Fruit fly (Drosophila melanogaster) whole organism, pupa: ENCODE measurements around the gene CG2983.

Experiments
- CG10348 ChIP-seq: fragments of 200-800 bp; sonication (Bioruptor generic); IDR thresholded peaks from 2 replicates; pipeline ENCODE4 v1.3.6; 2022; ENCODE audit warnings: missing biosample characterization, missing genetic modification characterization
- CG12605 ChIP-seq: fragments of 200-800 bp; sonication (Bioruptor generic); IDR thresholded peaks from 2 replicates; pipeline ENCODE4 v1.3.6; 2022; ENCODE audit warnings: missing biosample characterization, missing genetic modification characterization
- CG13204 ChIP-seq: fragments of 200-800 bp; sonication (Bioruptor generic); optimal IDR thresholded peaks from 2 replicates; lab custom pipeline; 2018; ENCODE audit warnings: missing biosample characterization, mild to moderate bottlenecking, missing genetic modification characterization, moderate library complexity
- CG14655 ChIP-seq: fragments of 200-800 bp; sonication (Bioruptor generic); optimal IDR thresholded peaks from 3 replicates; lab custom pipeline; 2017; ENCODE audit warnings: mild to moderate bottlenecking, missing biosample characterization, missing genetic modification reagents, missing genetic modification characterization
- CG15710 ChIP-seq: fragments of 200-800 bp; sonication (Bioruptor generic); optimal IDR thresholded peaks from 2 replicates; lab custom pipeline; 2018; ENCODE audit warnings: missing biosample characterization, mild to moderate bottlenecking, missing genetic modification characterization, moderate library complexity
- CG17806 ChIP-seq: fragments of 200-800 bp; sonication (Bioruptor generic); optimal IDR thresholded peaks from 2 replicates; lab custom pipeline; 2018; ENCODE audit warnings: missing biosample characterization, mild to moderate bottlenecking, missing genetic modification characterization, moderate library complexity
- CG32121 ChIP-seq: fragments of 200-800 bp; sonication (Bioruptor generic); IDR thresholded peaks from 2 replicates; pipeline ENCODE4 v1.3.6; 2022; ENCODE audit warnings: missing biosample characterization, missing genetic modification characterization
- CG34367 ChIP-seq: fragments of 200-800 bp; sonication (Bioruptor generic); optimal IDR thresholded peaks from 2 replicates; lab custom pipeline; 2018; ENCODE audit warnings: missing biosample characterization, mild to moderate bottlenecking, missing genetic modification characterization
- CG4496 ChIP-seq: fragments of 200-800 bp; sonication (Bioruptor generic); IDR thresholded peaks from 3 replicates; pipeline ENCODE4 v1.3.6; 2022; ENCODE audit warnings: missing biosample characterization, missing genetic modification characterization
- CG8159 ChIP-seq: fragments of 200-800 bp; sonication (Bioruptor generic); optimal IDR thresholded peaks from 3 replicates; lab custom pipeline; 2018; ENCODE audit warnings: missing biosample characterization, mild to moderate bottlenecking, missing genetic modification characterization, moderate library complexity
- CG8301 ChIP-seq: fragments of 200-800 bp; sonication (Bioruptor generic); optimal IDR thresholded peaks from 2 replicates; lab custom pipeline; 2018; ENCODE audit warnings: missing biosample characterization, mild to moderate bottlenecking, missing genetic modification characterization
- CG9948 ChIP-seq: fragments of 200-800 bp; sonication (Bioruptor generic); optimal IDR thresholded peaks from 2 replicates; lab custom pipeline; 2018; ENCODE audit warnings: missing biosample characterization, mild to moderate bottlenecking, missing genetic modification characterization, moderate library complexity
- D1 ChIP-seq: fragments of 200-800 bp; sonication (Bioruptor generic); optimal IDR thresholded peaks from 2 replicates; lab custom pipeline; 2018; ENCODE audit warnings: missing biosample characterization, mild to moderate bottlenecking, missing genetic modification characterization, moderate library complexity
- EcR ChIP-seq: fragments of 200-800 bp; sonication (Bioruptor generic); optimal IDR thresholded peaks from 3 replicates; lab custom pipeline; 2019; ENCODE audit warnings: missing biosample characterization, missing genetic modification characterization, mild to moderate bottlenecking, moderate library complexity, missing genetic modification reagents
- Ets98B ChIP-seq: fragments of 200-800 bp; sonication (Bioruptor generic); IDR thresholded peaks from 2 replicates; pipeline ENCODE4 v1.3.6; 2022; ENCODE audit warnings: missing biosample characterization, missing genetic modification characterization
- Pif1A ChIP-seq: fragments of 200-800 bp; sonication (Bioruptor generic); optimal IDR thresholded peaks from 3 replicates; lab custom pipeline; 2016; ENCODE audit warnings: missing biosample characterization, missing genetic modification characterization
- Pif1B ChIP-seq: fragments of 200-800 bp; sonication (Bioruptor generic); optimal IDR thresholded peaks from 3 replicates; lab custom pipeline; 2016; ENCODE audit warnings: missing biosample characterization, missing genetic modification characterization
- Snoo ChIP-seq: fragments of 200-800 bp; sonication (Bioruptor generic); optimal IDR thresholded peaks from 3 replicates; lab custom pipeline; 2017; ENCODE audit warnings: missing biosample characterization, mild to moderate bottlenecking, missing genetic modification characterization, inconsistent platforms
- fd96Ca ChIP-seq: fragments of 200-800 bp; sonication (Bioruptor generic); IDR thresholded peaks from 3 replicates; pipeline ENCODE4 v1.3.6; 2022; ENCODE audit warnings: missing biosample characterization, missing genetic modification characterization
- gl ChIP-seq: fragments of 200-800 bp; sonication (Bioruptor generic); optimal IDR thresholded peaks from 2 replicates; lab custom pipeline; 2018; ENCODE audit warnings: missing biosample characterization, mild to moderate bottlenecking, missing genetic modification characterization
- rn ChIP-seq: fragments of 200-800 bp; sonication (Bioruptor generic); IDR thresholded peaks from 2 replicates; pipeline ENCODE4 v1.3.6; 2022; ENCODE audit warnings: missing biosample characterization, missing genetic modification characterization

Gene CG2983

dm6 chr2L:2855773-2856615, 8.6 kb downstream of the CG2983 start, which contains the start of the genes CG3104 and RpS21:
Gene CG3104 (minus strand): TSS chr2L:2855778.
Gene RpS21 (plus strand): TSS chr2L:2856070.
- TF ChIP-seq CG34367 (peak; percentile 57), Pif1A (peak; percentile 54), CG10348 (no peak), Pif1B (GFP tag; lab: Kevin White, UChicago) (peak; percentile 9), CG15710 (peak; percentile 53), gl (no peak), Ets98B (GFP tag; lab: Robert Waterston, UW) (peak; percentile 60; the same call in 1 of the 2 replicates), CG8301 (tag; lab: Kevin White, UChicago) (peak; percentile 1), rn (GFP tag; lab: Robert Waterston, UW) (peak; percentile 63), CG12605 (GFP tag; lab: Robert Waterston, UW) (peak; percentile 53; the same call in 1 of the 2 replicates), fd96Ca (GFP tag; lab: Robert Waterston, UW) (peak; percentile 59; the same call in 2 of the 3 replicates), CG9948 (tag; lab: Kevin White, UChicago) (peak; percentile 24), CG13204 (GFP tag; lab: Kevin White, UChicago) (peak; percentile 48), CG17806 (tag; lab: Kevin White, UChicago) (peak; percentile 37), CG32121 (peak; percentile 36; the same call in 1 of the 2 replicates), EcR (no peak), CG14655 (GFP tag; lab: Kevin White, UChicago) (peak; percentile 67), CG8159 (tag; lab: Kevin White, UChicago) (no peak), CG4496 (GFP tag; lab: Robert Waterston, UW) (peak; percentile 84), Snoo (tag; lab: Kevin White, UChicago) (peak; percentile 86), D1 (tag; lab: Kevin White, UChicago) (no peak)

dm6 chr2L:2856960-2857584, 9.6 kb downstream of the CG2983 start, which contains the start of gene CG2991:
Gene CG2991 (plus strand): TSS chr2L:2857164.
- TF ChIP-seq rn (GFP tag; lab: Robert Waterston, UW) (no peak), EcR (peak; percentile 21), D1 (tag; lab: Kevin White, UChicago) (no peak), Pif1A (peak; percentile 15), fd96Ca (GFP tag; lab: Robert Waterston, UW) (no peak), CG9948 (tag; lab: Kevin White, UChicago) (no peak), CG13204 (GFP tag; lab: Kevin White, UChicago) (no peak), CG32121 (no peak), Snoo (tag; lab: Kevin White, UChicago) (no peak), CG10348 (no peak), CG4496 (GFP tag; lab: Robert Waterston, UW) (0 out of 3 replicates have a peak, but pooled peaks have one; percentile 17), CG17806 (tag; lab: Kevin White, UChicago) (no peak), CG8159 (tag; lab: Kevin White, UChicago) (peak; percentile 18), Pif1B (GFP tag; lab: Kevin White, UChicago) (peak; percentile 48), CG12605 (GFP tag; lab: Robert Waterston, UW) (no peak), CG8301 (tag; lab: Kevin White, UChicago) (no peak), CG15710 (no peak), Ets98B (GFP tag; lab: Robert Waterston, UW) (peak; percentile 11; the same call in 1 of the 2 replicates), CG14655 (GFP tag; lab: Kevin White, UChicago) (no peak)

- TF ChIP-seq Pif1A (peak; percentile 28), CG9948 (tag; lab: Kevin White, UChicago) (peak; percentile 55), EcR (peak; percentile 10), CG10348 (no peak), CG8301 (tag; lab: Kevin White, UChicago) (peak; percentile 80), CG4496 (GFP tag; lab: Robert Waterston, UW) (peak; percentile 83), Snoo (tag; lab: Kevin White, UChicago) (peak; percentile 63), CG17806 (tag; lab: Kevin White, UChicago) (peak; percentile 48), CG8159 (tag; lab: Kevin White, UChicago) (peak; percentile 56), fd96Ca (GFP tag; lab: Robert Waterston, UW) (peak; percentile 84), rn (GFP tag; lab: Robert Waterston, UW) (peak; percentile 41; the same call in 1 of the 2 replicates), CG34367 (peak; percentile 32), CG15710 (no peak), Ets98B (GFP tag; lab: Robert Waterston, UW) (peak; percentile 84), D1 (tag; lab: Kevin White, UChicago) (no peak), CG13204 (GFP tag; lab: Kevin White, UChicago) (no peak), gl (no peak), CG14655 (GFP tag; lab: Kevin White, UChicago) (peak; percentile 84), CG12605 (GFP tag; lab: Robert Waterston, UW) (peak; percentile 65), Pif1B (GFP tag; lab: Kevin White, UChicago) (peak; percentile 48), CG32121 (peak; percentile 81)
- TF ChIP-seq, all 21 proteins: peak for 16
These were observed 10.7 kb downstream of the CG2983 start for dm6 chr2L:2857862-2858734.
